Worm (Caenorhabditis elegans) whole organism, midembryonic: ENCODE measurements around the gene str-4.

Experiments
- T22C8.4 ChIP-seq: fragments of 200-800 bp; sonication (Bioruptor generic); IDR thresholded peaks from 2 replicates; pipeline ENCODE4 v1.3.6; 2022; ENCODE audit warnings: missing genetic modification characterization, missing compliant biosample characterization
- cog-1 ChIP-seq: sonication (generic microtip); optimal IDR thresholded peaks from 2 replicates; lab custom pipeline; 2016; ENCODE audit warnings: missing genetic modification characterization, missing compliant biosample characterization
- flt-1 ChIP-seq: fragments of 200-800 bp; sonication (Bioruptor generic); IDR thresholded peaks from 2 replicates; pipeline ENCODE4 v1.3.6; 2022; ENCODE audit warnings: missing genetic modification characterization, missing compliant biosample characterization
- klf-2 ChIP-seq: fragments of 200-800 bp; sonication (Bioruptor generic); conservative IDR thresholded peaks from 2 replicates; pipeline ENCODE4 v1.3.6; 2022; ENCODE audit warnings: missing genetic modification reagents, missing genetic modification characterization, missing compliant biosample characterization
- med-1 ChIP-seq: sonication (generic microtip); optimal IDR thresholded peaks from 2 replicates; lab custom pipeline; 2017; ENCODE audit warnings: missing genetic modification characterization, mild to moderate bottlenecking, missing compliant biosample characterization, antibody characterized with exemption, missing genetic modification reagents; ENCODE audit not compliant: insufficient read depth
- ref-1 ChIP-seq: fragments of 200-800 bp; sonication (Bioruptor generic); conservative IDR thresholded peaks from 2 replicates; pipeline ENCODE4 v1.3.6; 2022; ENCODE audit warnings: missing genetic modification reagents, missing genetic modification characterization, missing compliant biosample characterization
- tab-1 ChIP-seq: fragments of 200-800 bp; sonication (Bioruptor generic); IDR thresholded peaks from 2 replicates; pipeline ENCODE4 v1.3.6; 2022; ENCODE audit warnings: missing genetic modification characterization, missing compliant biosample characterization
- ztf-23 ChIP-seq: fragments of 200-800 bp; sonication (Bioruptor generic); IDR thresholded peaks from 2 replicates; pipeline ENCODE4 v1.3.6; 2022; ENCODE audit warnings: missing genetic modification reagents, missing genetic modification characterization, missing compliant biosample characterization
- ztf-29 ChIP-seq: fragments of 200-800 bp; sonication (Bioruptor generic); IDR thresholded peaks from 2 replicates; pipeline ENCODE4 v1.3.6; 2022; ENCODE audit warnings: missing genetic modification reagents, missing genetic modification characterization, missing compliant biosample characterization

Gene str-4

ce11 chrV:13372821-13373220, 33.3 kb upstream of the str-4 start:
- TF ChIP-seq tab-1 (GFP tag; lab: Robert Waterston, UW) (no peak), med-1 (GFP tag; lab: Kevin White, UChicago) (no peak), flt-1 (GFP tag; lab: Robert Waterston, UW) (no peak), ztf-29 (GFP tag; lab: Robert Waterston, UW) (no peak), T22C8.4 (GFP tag; lab: Robert Waterston, UW) (no peak), klf-2 (no peak), ztf-23 (GFP tag; lab: Robert Waterston, UW) (no peak), cog-1 (tag; lab: Kevin White, UChicago) (no peak), ref-1 (GFP tag; lab: Robert Waterston, UW) (no peak)

ce11 chrV:13371336-13371735, 31.8 kb upstream of the str-4 start:
- no peak for TF ChIP-seq ref-1 (GFP tag; lab: Robert Waterston, UW)
- TF ChIP-seq cog-1 (tag; lab: Kevin White, UChicago), result no peak
- no peak for TF ChIP-seq klf-2
- TF ChIP-seq ztf-23 (GFP tag; lab: Robert Waterston, UW), result no peak
- no peak for TF ChIP-seq ztf-29 (GFP tag; lab: Robert Waterston, UW)
- TF ChIP-seq flt-1 (GFP tag; lab: Robert Waterston, UW), result no peak
- TF ChIP-seq med-1 (GFP tag; lab: Kevin White, UChicago), result no peak
- no peak for TF ChIP-seq T22C8.4 (GFP tag; lab: Robert Waterston, UW)
- no peak for TF ChIP-seq tab-1 (GFP tag; lab: Robert Waterston, UW)

- no peak for TF ChIP-seq cog-1 (tag; lab: Kevin White, UChicago)
- TF ChIP-seq klf-2, result no peak
- no peak for TF ChIP-seq tab-1 (GFP tag; lab: Robert Waterston, UW)
Measured at ce11 chrV:13370265-13370664, 30.7 kb upstream of the str-4 start.

- no peak for TF ChIP-seq T22C8.4 (GFP tag; lab: Robert Waterston, UW)
- no peak for TF ChIP-seq tab-1 (GFP tag; lab: Robert Waterston, UW)
- no peak for TF ChIP-seq flt-1 (GFP tag; lab: Robert Waterston, UW)
- no peak for TF ChIP-seq ref-1 (GFP tag; lab: Robert Waterston, UW)
- no peak for TF ChIP-seq ztf-29 (GFP tag; lab: Robert Waterston, UW)
- no peak for TF ChIP-seq ztf-23 (GFP tag; lab: Robert Waterston, UW)
- no peak for TF ChIP-seq cog-1 (tag; lab: Kevin White, UChicago)
- no peak for TF ChIP-seq med-1 (GFP tag; lab: Kevin White, UChicago)
Measured at ce11 chrV:13369663-13370062, 30.1 kb upstream of the str-4 start.

- no peak for TF ChIP-seq ztf-29 (GFP tag; lab: Robert Waterston, UW)
- TF ChIP-seq T22C8.4 (GFP tag; lab: Robert Waterston, UW), result no peak
- no peak for TF ChIP-seq ref-1 (GFP tag; lab: Robert Waterston, UW)
- no peak for TF ChIP-seq med-1 (GFP tag; lab: Kevin White, UChicago)
- no peak for TF ChIP-seq tab-1 (GFP tag; lab: Robert Waterston, UW)
- no peak for TF ChIP-seq klf-2
- TF ChIP-seq ztf-23 (GFP tag; lab: Robert Waterston, UW), result no peak
- TF ChIP-seq flt-1 (GFP tag; lab: Robert Waterston, UW), result no peak
- no peak for TF ChIP-seq cog-1 (tag; lab: Kevin White, UChicago)
Measured at ce11 chrV:13367024-13367423, 27.5 kb upstream of the str-4 start, which contains the start of gene srx-125. Gene srx-125 (plus strand): TSS chrV:13367324.

- TF ChIP-seq klf-2, result no peak
- TF ChIP-seq ztf-23 (GFP tag; lab: Robert Waterston, UW), result no peak
- no peak for TF ChIP-seq flt-1 (GFP tag; lab: Robert Waterston, UW)
- TF ChIP-seq cog-1 (tag; lab: Kevin White, UChicago), result no peak
Measured at ce11 chrV:13366488-13366887, 27.0 kb upstream of the str-4 start.

- TF ChIP-seq ref-1 (GFP tag; lab: Robert Waterston, UW), result no peak
- TF ChIP-seq med-1 (GFP tag; lab: Kevin White, UChicago), result no peak
- no peak for TF ChIP-seq klf-2
Measured at ce11 chrV:13364227-13364626, 24.7 kb upstream of the str-4 start.

- TF ChIP-seq T22C8.4 (GFP tag; lab: Robert Waterston, UW) (no peak), ref-1 (GFP tag; lab: Robert Waterston, UW) (no peak), tab-1 (GFP tag; lab: Robert Waterston, UW) (no peak), cog-1 (tag; lab: Kevin White, UChicago) (no peak), ztf-23 (GFP tag; lab: Robert Waterston, UW) (no peak), klf-2 (no peak), flt-1 (GFP tag; lab: Robert Waterston, UW) (no peak), med-1 (GFP tag; lab: Kevin White, UChicago) (no peak)
Measured at ce11 chrV:13363415-13363814, 23.9 kb upstream of the str-4 start, which contains the start of gene srg-46. Gene srg-46 (plus strand): TSS chrV:13363715.

ce11 chrV:13360254-13360653, 20.7 kb upstream of the str-4 start, which contains the start of gene F32H5.4:
Gene F32H5.4 (plus strand): TSS chrV:13360554.
- TF ChIP-seq ztf-29 (GFP tag; lab: Robert Waterston, UW) (no peak), klf-2 (no peak), med-1 (GFP tag; lab: Kevin White, UChicago) (no peak), flt-1 (GFP tag; lab: Robert Waterston, UW) (no peak), cog-1 (tag; lab: Kevin White, UChicago) (no peak), T22C8.4 (GFP tag; lab: Robert Waterston, UW) (no peak), ref-1 (GFP tag; lab: Robert Waterston, UW) (no peak), tab-1 (GFP tag; lab: Robert Waterston, UW) (no peak), ztf-23 (GFP tag; lab: Robert Waterston, UW) (no peak)
